Fruit fly (Drosophila melanogaster): ENCODE data around the gene CG3556.
A peak's percentile ranks its signal among the peaks of the same experiment; 100 is the strongest.

The CG3556 gene

dm6 chrX:4498234-4498633 is 31.8 kb upstream of the CG3556 start (continued):
- no peak for TF ChIP-seq Gug (GFP tag; IDR thresholded peaks at IDR 0.05)
- no peak for TF ChIP-seq CG6163 (GFP tag; IDR thresholded peaks at IDR 0.05)
- TF ChIP-seq CG4318 (GFP tag; optimal IDR thresholded peaks at IDR 0.05): no peak
- peak; percentile 12 for TF ChIP-seq cyc (GFP tag; optimal IDR thresholded peaks at IDR 0.05)
- peak; percentile 25 for TF ChIP-seq esn (GFP tag; optimal IDR thresholded peaks at IDR 0.05)
- no peak for TF ChIP-seq CG11294 (GFP tag; IDR thresholded peaks at IDR 0.05)
- TF ChIP-seq Eip78C (GFP tag): peak; percentile 61

- no peak for TF ChIP-seq CG6854 (GFP tag; optimal IDR thresholded peaks at IDR 0.05)
- TF ChIP-seq Ets96B (tag; optimal IDR thresholded peaks at IDR 0.05): peak; percentile 37
- no peak for TF ChIP-seq fd85E (GFP tag; optimal IDR thresholded peaks at IDR 0.05)
- TF ChIP-seq Gug (GFP tag; IDR thresholded peaks at IDR 0.05): no peak
- peak; percentile 39; the same call in 1 of the 3 replicates for TF ChIP-seq CG6163 (GFP tag; IDR thresholded peaks at IDR 0.05)
- TF ChIP-seq net (GFP tag; optimal IDR thresholded peaks at IDR 0.05): no peak
- peak; percentile 13 for TF ChIP-seq dsx (GFP tag; optimal IDR thresholded peaks at IDR 0.05; ENCODE audit: poor library complexity, severe bottlenecking)
- no peak for TF ChIP-seq eg (GFP tag; IDR thresholded peaks at IDR 0.05)
- peak; percentile 29 for TF ChIP-seq CG6792 (GFP tag; optimal IDR thresholded peaks at IDR 0.05)
- no peak for TF ChIP-seq Hr38 (GFP tag; optimal IDR thresholded peaks at IDR 0.05)
- TF ChIP-seq Met (GFP tag; optimal IDR thresholded peaks at IDR 0.05): peak; percentile 44
- peak; percentile 34 for TF ChIP-seq achi (GFP tag; optimal IDR thresholded peaks at IDR 0.05)
- TF ChIP-seq CG8119 (GFP tag; IDR thresholded peaks at IDR 0.05): no peak
- no peak for TF ChIP-seq Lpt (GFP tag; optimal IDR thresholded peaks at IDR 0.05)
- no peak for TF ChIP-seq Eip93F (GFP tag; optimal IDR thresholded peaks at IDR 0.05)
- peak; percentile 10 for TF ChIP-seq spab (GFP tag; optimal IDR thresholded peaks at IDR 0.05)
- TF ChIP-seq cyc (GFP tag; optimal IDR thresholded peaks at IDR 0.05): peak; percentile 35
- peak; percentile 25 for TF ChIP-seq acj6 (GFP tag; optimal IDR thresholded peaks at IDR 0.05)
- TF ChIP-seq Hr39 (GFP tag; optimal IDR thresholded peaks at IDR 0.05): peak; percentile 51
- TF ChIP-seq Hr4 (GFP tag; optimal IDR thresholded peaks at IDR 0.05): no peak
- TF ChIP-seq Smox (GFP tag; optimal IDR thresholded peaks at IDR 0.05): peak; percentile 34
- peak; percentile 29 for TF ChIP-seq CG3032 (tag; optimal IDR thresholded peaks at IDR 0.05)
- TF ChIP-seq CG11902 (GFP tag; optimal IDR thresholded peaks at IDR 0.05): no peak
- TF ChIP-seq CG11294 (GFP tag; IDR thresholded peaks at IDR 0.05): no peak
- TF ChIP-seq Sox102F (GFP tag; optimal IDR thresholded peaks at IDR 0.05): peak; percentile 19
- TF ChIP-seq CG32006 (GFP tag; optimal IDR thresholded peaks at IDR 0.05): peak; percentile 29
- TF ChIP-seq Eip75B (GFP tag; optimal IDR thresholded peaks at IDR 0.05): peak; percentile 11
- peak; percentile 41 for TF ChIP-seq lz (GFP tag; optimal IDR thresholded peaks at IDR 0.05)
- TF ChIP-seq esn (GFP tag; optimal IDR thresholded peaks at IDR 0.05): peak; percentile 41
- no peak for TF ChIP-seq CG4318 (GFP tag; optimal IDR thresholded peaks at IDR 0.05)
- TF ChIP-seq CG6276 (GFP tag; optimal IDR thresholded peaks at IDR 0.05): no peak
- no peak for TF ChIP-seq fkh (GFP tag; optimal IDR thresholded peaks at IDR 0.05)
- TF ChIP-seq CG8632 (GFP tag; optimal IDR thresholded peaks at IDR 0.05): no peak
- no peak for TF ChIP-seq CG9139 (GFP tag; optimal IDR thresholded peaks at IDR 0.05)
- peak; percentile 1 for TF ChIP-seq CG7368 (GFP tag; optimal IDR thresholded peaks at IDR 0.05)
- TF ChIP-seq CG15336 (GFP tag; IDR thresholded peaks at IDR 0.05): no peak
- TF ChIP-seq topi (GFP tag; optimal IDR thresholded peaks at IDR 0.05): peak; percentile 44
- peak; percentile 34 for TF ChIP-seq Sox14 (GFP tag; optimal IDR thresholded peaks at IDR 0.05)
- TF ChIP-seq OdsH (GFP tag; optimal IDR thresholded peaks at IDR 0.05): peak; percentile 6
- no peak for TF ChIP-seq CG11762 (GFP tag; optimal IDR thresholded peaks at IDR 0.05; ENCODE audit: insufficient read depth)
- peak; percentile 35 for TF ChIP-seq Eip78C (GFP tag)
- TF ChIP-seq CG10669 (GFP tag; optimal IDR thresholded peaks at IDR 0.05): peak; percentile 19
- TF ChIP-seq vri (GFP tag; optimal IDR thresholded peaks at IDR 0.05): peak; percentile 26
- TF ChIP-seq Ets21C (GFP tag; optimal IDR thresholded peaks at IDR 0.05): no peak
- TF ChIP-seq CG6808 (GFP tag; optimal IDR thresholded peaks at IDR 0.05): peak; percentile 31
- no peak for TF ChIP-seq dac (GFP tag; optimal IDR thresholded peaks at IDR 0.05)
- TF ChIP-seq svp (GFP tag): peak; percentile 77
- peak; percentile 30 for TF ChIP-seq CG34406 (GFP tag; optimal IDR thresholded peaks at IDR 0.05)
- TF ChIP-seq salr (GFP tag; optimal IDR thresholded peaks at IDR 0.05): no peak
- TF ChIP-seq CG31627 (GFP tag; optimal IDR thresholded peaks at IDR 0.05): peak; percentile 41
Measured at dm6 chrX:4503542-4503941, 26.5 kb upstream of the CG3556 start.

Measured in whole organism, prepupa.